Worm (Caenorhabditis elegans) whole organism, L4 larva: ENCODE data around the gene F15B9.11.

Source experiments
- F37D6.2 ChIP-seq: sonication (generic microtip); optimal IDR thresholded peaks from 2 replicates; lab custom pipeline; 2016; ENCODE audit warnings: mild to moderate bottlenecking, missing genetic modification characterization, missing compliant biosample characterization
- R02D3.7 ChIP-seq: fragments of 150-350 bp; sonication (generic microtip); optimal IDR thresholded peaks from 3 replicates; lab custom pipeline; 2014; ENCODE audit warnings: missing biosample characterization, missing genetic modification characterization
- aha-1 ChIP-seq: fragments of 150-350 bp; peaks from one replicate; lab custom pipeline; 2014; ENCODE audit warnings: missing biosample characterization, missing genetic modification characterization
- arid-1 ChIP-seq: fragments of 200-800 bp; sonication (Bioruptor generic); conservative IDR thresholded peaks from 2 replicates; pipeline ENCODE4 v1.3.6; 2022; ENCODE audit warnings: missing genetic modification reagents, missing genetic modification characterization, missing compliant biosample characterization
- attf-4 ChIP-seq: sonication (generic microtip); optimal IDR thresholded peaks from 3 replicates; lab custom pipeline; 2017; ENCODE audit warnings: missing biosample characterization, missing genetic modification characterization
- ceh-44 ChIP-seq: fragments of 200-800 bp; sonication (Bioruptor generic); IDR thresholded peaks from 2 replicates; pipeline ENCODE4 v1.3.6; 2022; ENCODE audit warnings: missing genetic modification reagents, missing genetic modification characterization, missing compliant biosample characterization
- daf-16 ChIP-seq, 3 experiments: sonication (generic microtip); optimal IDR thresholded peaks; 2 replicates each; lab custom pipeline; 2016 to 2017; ENCODE audit warnings: missing genetic modification characterization in 3 of 3, missing genetic modification reagents in 3 of 3, mild to moderate bottlenecking in 2 of 3, missing compliant biosample characterization in 2 of 3, missing biosample characterization in 1 of 3, moderate library complexity in 1 of 3
- daf-19 ChIP-seq: fragments of 200-800 bp; sonication (Bioruptor generic); conservative IDR thresholded peaks from 2 replicates; pipeline ENCODE4 v1.3.6; 2022; ENCODE audit warnings: missing genetic modification characterization, missing compliant biosample characterization
- dmd-6 ChIP-seq: fragments of 200-800 bp; sonication (Bioruptor generic); IDR thresholded peaks from 2 replicates; pipeline ENCODE4 v1.3.6; 2022; ENCODE audit warnings: missing genetic modification reagents, missing genetic modification characterization, missing compliant biosample characterization
- dpl-1 ChIP-seq: fragments of 150-350 bp; optimal IDR thresholded peaks from 2 replicates; lab custom pipeline; 2014; ENCODE audit warnings: missing biosample characterization, missing genetic modification reagents, missing genetic modification characterization
- dve-1 ChIP-seq: sonication (generic microtip); optimal IDR thresholded peaks from 2 replicates; lab custom pipeline; 2017; ENCODE audit warnings: antibody characterized with exemption, mild to moderate bottlenecking, missing genetic modification characterization, missing compliant biosample characterization; ENCODE audit not compliant: insufficient read depth
- egl-27 ChIP-seq: sonication (generic microtip); optimal IDR thresholded peaks from 3 replicates; lab custom pipeline; 2017; ENCODE audit warnings: missing biosample characterization, missing genetic modification reagents, missing genetic modification characterization
- gei-8 ChIP-seq: fragments of 200-800 bp; sonication (Bioruptor generic); optimal IDR thresholded peaks from 2 replicates; lab custom pipeline; 2018; ENCODE audit warnings: mild to moderate bottlenecking, missing genetic modification characterization, missing compliant biosample characterization
- hlh-11 ChIP-seq: fragments of 200-800 bp; sonication (Bioruptor generic); optimal IDR thresholded peaks from 2 replicates; lab custom pipeline; 2018; ENCODE audit warnings: mild to moderate bottlenecking, missing genetic modification characterization, missing compliant biosample characterization
- hlh-30 ChIP-seq: sonication (generic microtip); optimal IDR thresholded peaks from 2 replicates; lab custom pipeline; 2017; ENCODE audit warnings: antibody characterized with exemption, mild to moderate bottlenecking, missing genetic modification characterization, missing compliant biosample characterization; ENCODE audit not compliant: insufficient read depth
- hmg-1.1 ChIP-seq: fragments of 200-800 bp; sonication (Bioruptor generic); IDR thresholded peaks from 2 replicates; pipeline ENCODE4 v1.3.6; 2022; ENCODE audit warnings: missing genetic modification reagents, missing genetic modification characterization, missing compliant biosample characterization
- lin-13 ChIP-seq: fragments of 150-350 bp; optimal IDR thresholded peaks from 2 replicates; lab custom pipeline; 2014; ENCODE audit warnings: missing biosample characterization, missing genetic modification reagents, missing genetic modification characterization
- lin-38 ChIP-seq: fragments of 200-800 bp; sonication (Bioruptor generic); IDR thresholded peaks from 2 replicates; pipeline ENCODE4 v1.3.6; 2022; ENCODE audit warnings: missing genetic modification reagents, missing genetic modification characterization, missing compliant biosample characterization
- lir-3 ChIP-seq: sonication (generic microtip); optimal IDR thresholded peaks from 2 replicates; lab custom pipeline; 2016; ENCODE audit warnings: mild to moderate bottlenecking, missing genetic modification characterization, missing compliant biosample characterization
- lsy-2 ChIP-seq, 2 experiments: fragments of 150-350 bp in 1 of 2; sonication (generic microtip) in 1 of 2; optimal IDR thresholded peaks; 2 replicates each; lab custom pipeline; 2014 to 2017; ENCODE audit warnings: missing biosample characterization in 2 of 2, missing genetic modification characterization in 2 of 2
- madf-9 ChIP-seq: fragments of 200-800 bp; sonication (Bioruptor generic); conservative IDR thresholded peaks from 2 replicates; pipeline ENCODE4 v1.3.6; 2022; ENCODE audit warnings: missing genetic modification reagents, missing genetic modification characterization, missing compliant biosample characterization
- mdl-1 ChIP-seq, 2 experiments: fragments of 150-350 bp in 1 of 2; sonication (generic microtip) in 1 of 2; optimal IDR thresholded peaks; 2 replicates each; lab custom pipeline; 2014 to 2017; ENCODE audit warnings: missing biosample characterization in 2 of 2, missing genetic modification characterization in 2 of 2
- mep-1 ChIP-seq: fragments of 150-350 bp; sonication (generic microtip); optimal IDR thresholded peaks from 3 replicates; lab custom pipeline; 2014; ENCODE audit warnings: missing biosample characterization, missing genetic modification characterization
- nhr-10 ChIP-seq: fragments of 150-350 bp; optimal IDR thresholded peaks from 2 replicates; lab custom pipeline; 2014; ENCODE audit warnings: missing biosample characterization, missing genetic modification characterization
- nhr-11 ChIP-seq: fragments of 150-350 bp; optimal IDR thresholded peaks from 2 replicates; lab custom pipeline; 2014; ENCODE audit warnings: missing biosample characterization, missing genetic modification characterization
- nhr-28 ChIP-seq: fragments of 150-350 bp; optimal IDR thresholded peaks from 2 replicates; lab custom pipeline; 2014; ENCODE audit warnings: missing biosample characterization, missing genetic modification characterization
- rbr-2 ChIP-seq: sonication (generic microtip); optimal IDR thresholded peaks from 2 replicates; lab custom pipeline; 2016; ENCODE audit warnings: missing genotype, missing genetic modification characterization, missing compliant biosample characterization
- snpc-4 ChIP-seq: fragments of 150-350 bp; optimal IDR thresholded peaks from 2 replicates; lab custom pipeline; 2014; ENCODE audit warnings: missing biosample characterization, missing genetic modification characterization
- unc-62 ChIP-seq, 3 experiments: fragments of 150-350 bp in 1 of 3; sonication (generic microtip); optimal IDR thresholded peaks in 2 of 3; peaks in 1 of 3; 1 replicate in 1 of 3; 2 replicates in 2 of 3; lab custom pipeline; 2014 to 2017; ENCODE audit warnings: missing biosample characterization in 3 of 3, missing genetic modification characterization in 3 of 3, missing genetic modification reagents in 3 of 3, missing genotype in 1 of 3
- zag-1 ChIP-seq: fragments of 150-350 bp; optimal IDR thresholded peaks from 2 replicates; lab custom pipeline; 2014; ENCODE audit warnings: missing biosample characterization, missing genetic modification characterization
- ztf-11 ChIP-seq: fragments of 150-350 bp; optimal IDR thresholded peaks from 2 replicates; lab custom pipeline; 2014; ENCODE audit warnings: missing biosample characterization, missing genetic modification characterization

F15B9.11 gene

DNA sequence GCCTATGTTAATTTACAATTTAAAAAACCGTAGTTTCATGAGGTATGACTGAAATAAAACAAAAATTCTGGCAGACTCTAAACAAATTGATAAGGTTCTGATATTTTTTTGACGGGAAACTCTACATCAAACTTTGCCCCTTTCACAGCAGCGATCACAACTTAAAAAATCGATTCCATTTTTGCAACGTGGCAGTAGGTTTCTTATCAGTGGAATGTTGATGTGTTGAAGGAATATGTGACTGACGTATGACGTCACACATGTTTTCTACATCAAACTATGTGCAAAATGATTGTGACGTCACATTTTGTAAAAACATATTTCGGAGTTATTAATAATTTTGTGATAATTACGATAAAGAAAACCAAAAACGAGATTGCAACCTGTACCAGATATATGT is 19.2 kb upstream of the F15B9.11 start (continued):
- TF ChIP-seq zag-1 (tag; lab: Kevin White, UChicago) (no peak), snpc-4 (tag; lab: Kevin White, UChicago) (no peak), nhr-11 (no peak)

DNA sequence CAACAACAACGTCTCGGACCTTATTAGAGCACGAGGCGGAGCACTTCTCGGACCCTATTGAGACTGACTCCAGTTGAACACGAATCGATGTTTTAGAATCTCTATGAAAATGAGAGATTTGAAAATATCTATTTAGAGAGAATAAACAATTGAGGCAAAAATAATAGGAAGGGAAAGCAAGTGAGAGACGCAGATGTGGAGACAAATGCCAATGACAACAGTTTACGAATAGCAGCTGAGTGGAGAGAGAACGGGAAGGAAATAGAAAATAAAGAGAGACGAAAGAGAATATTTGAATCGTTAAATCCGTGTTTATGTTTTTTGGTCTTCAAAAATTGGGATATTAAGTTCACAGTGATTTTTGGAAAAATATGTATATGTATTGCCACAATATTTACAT is 17.1 kb upstream of the F15B9.11 start:
- TF ChIP-seq madf-9 (GFP tag; lab: Robert Waterston, UW), result no peak
- TF ChIP-seq hmg-1.1 (GFP tag; lab: Robert Waterston, UW), result peak; percentile 33; the same call in 1 of the 2 replicates
- peak in 1 of 2 experiments; percentile 1 for TF ChIP-seq lsy-2 (tag; optimal IDR thresholded peaks at IDR 0.05; lab: Kevin White, UChicago)
- no peak for TF ChIP-seq aha-1 (tag; lab: Kevin White, UChicago)
- peak; percentile 54 for TF ChIP-seq hlh-11 (tag; lab: Kevin White, UChicago)
- peak; percentile 18 for TF ChIP-seq nhr-10 (tag; lab: Kevin White, UChicago)
- TF ChIP-seq egl-27 (tag; lab: Kevin White, UChicago), result no peak
- peak; percentile 18 for TF ChIP-seq nhr-28 (tag; lab: Kevin White, UChicago)
- peak; percentile 21 for TF ChIP-seq dve-1
- peak; percentile 35; the same call in 1 of the 2 replicates for TF ChIP-seq dmd-6 (GFP tag; lab: Robert Waterston, UW)
- peak; percentile 39 for TF ChIP-seq rbr-2 (tag; lab: Kevin White, UChicago)
- peak in 1 of 2 experiments; percentile 34 for TF ChIP-seq mdl-1 (tag; optimal IDR thresholded peaks at IDR 0.05; lab: Kevin White, UChicago)
- TF ChIP-seq lir-3, result no peak
- TF ChIP-seq lin-13 (GFP tag; lab: Kevin White, UChicago), result peak; percentile 9
- TF ChIP-seq nhr-11, result peak; percentile 26
- TF ChIP-seq hlh-30 (tag; lab: Kevin White, UChicago), result no peak
- TF ChIP-seq attf-4 (tag; lab: Kevin White, UChicago), result no peak
- TF ChIP-seq F37D6.2 (tag; lab: Kevin White, UChicago), result no peak
- TF ChIP-seq dpl-1 (GFP tag; lab: Kevin White, UChicago), result no peak
- no peak for TF ChIP-seq gei-8 (GFP tag; lab: Kevin White, UChicago)
- peak; percentile 27 for TF ChIP-seq mep-1 (tag; lab: Kevin White, UChicago)
- TF ChIP-seq daf-16 (GFP tag; optimal IDR thresholded peaks at IDR 0.05; lab: Kevin White, UChicago), result no peak
- peak; percentile 72 for TF ChIP-seq daf-16 (tag; optimal IDR thresholded peaks at IDR 0.05; lab: Kevin White, UChicago)
- TF ChIP-seq daf-19 (GFP tag; lab: Robert Waterston, UW), result no peak

DNA sequence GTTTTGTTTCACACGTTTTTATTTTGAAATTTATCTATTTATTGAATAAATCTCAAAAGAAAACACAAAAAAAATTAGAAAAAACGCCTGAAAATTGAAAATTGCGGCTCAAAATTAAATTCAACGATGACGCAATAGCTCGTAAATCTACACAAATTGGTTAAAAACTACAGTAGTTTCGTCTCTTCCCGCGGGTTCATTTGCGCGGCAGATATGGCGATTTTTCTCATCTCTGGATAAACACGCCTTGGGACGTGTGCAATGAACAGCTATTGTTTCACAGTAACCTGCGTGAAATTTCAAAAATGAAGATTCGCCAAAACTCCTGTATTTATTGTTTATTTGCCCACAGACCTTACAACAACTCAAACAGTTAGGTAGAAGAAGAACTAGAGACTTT is 16.6 kb upstream of the F15B9.11 start:
- TF ChIP-seq R02D3.7 (tag; lab: Kevin White, UChicago), result peak; percentile 43
- TF ChIP-seq mep-1 (tag; lab: Kevin White, UChicago), result no peak
- TF ChIP-seq, all 104 proteins: peak for 1

DNA sequence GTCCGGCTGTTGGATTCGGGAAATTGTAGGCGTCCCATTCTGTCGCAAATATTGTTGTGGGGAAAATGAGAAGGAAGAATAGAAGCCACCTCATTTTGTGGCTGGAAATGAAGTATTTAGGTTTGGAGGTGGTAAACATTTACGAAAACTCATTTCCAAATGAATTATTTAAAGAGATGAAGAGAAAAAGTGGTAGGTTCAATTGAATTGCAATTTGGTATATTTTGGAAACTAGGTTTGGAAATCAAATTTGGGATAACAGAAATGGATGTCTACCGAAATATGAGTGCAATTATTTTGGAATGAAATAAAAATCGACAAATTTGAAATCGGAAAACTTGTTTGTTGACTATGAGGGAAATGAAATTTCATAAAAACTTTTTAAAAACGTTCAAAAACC is 16.1 kb upstream of the F15B9.11 start, which contains the start of gene F15B9.10:
Gene F15B9.10 (minus strand): TSS at position 101 of the 400 bp plus-strand sequence.
- TF ChIP-seq unc-62 (GFP tag; optimal IDR thresholded peaks at IDR 0.05 in 1 of 2; lab: Kevin White, UChicago), result peak in 1 of 2 experiments; percentile 3
- no peak for TF ChIP-seq unc-62 (tag; optimal IDR thresholded peaks at IDR 0.05; lab: Kevin White, UChicago)
- TF ChIP-seq egl-27 (tag; lab: Kevin White, UChicago), result no peak
- TF ChIP-seq dpl-1 (GFP tag; lab: Kevin White, UChicago), result no peak

DNA sequence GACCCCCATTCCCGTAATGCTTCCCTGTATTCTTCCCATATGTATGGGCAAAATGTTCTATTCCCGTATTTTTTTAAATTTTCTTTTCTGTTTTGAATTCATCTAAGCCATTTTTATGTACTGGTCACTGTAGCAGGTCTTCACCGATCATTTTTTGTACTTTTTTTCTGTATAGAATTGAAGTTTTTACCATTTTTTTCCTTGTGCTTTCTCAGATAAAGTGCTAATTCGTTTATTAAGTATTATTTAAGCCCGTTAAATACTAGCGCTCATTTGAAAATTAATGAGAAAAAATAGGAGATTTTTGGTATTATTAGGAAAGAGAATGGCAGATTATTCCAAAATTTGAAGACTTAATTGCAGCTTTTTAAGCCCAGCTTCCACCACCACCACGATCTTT is 14.1 kb upstream of the F15B9.11 start:
- TF ChIP-seq arid-1 (0 out of 2 replicates have a peak, but pooled peaks have one; percentile 28), ztf-11 (tag; lab: Kevin White, UChicago) (no peak), dve-1 (no peak), ceh-44 (GFP tag; lab: Robert Waterston, UW) (no peak), lin-38 (GFP tag; lab: Robert Waterston, UW) (peak; percentile 40), hlh-30 (tag; lab: Kevin White, UChicago) (no peak)
